Worm (Caenorhabditis elegans) whole organism, young adult: ENCODE data around the gene Y62F5A.9.

Experiments used
- F22D6.2 ChIP-seq: sonication (generic microtip); optimal IDR thresholded peaks from 2 replicates; lab custom pipeline; 2016; ENCODE audit warnings: mild to moderate bottlenecking, missing genetic modification characterization, missing compliant biosample characterization
- F23B12.7 ChIP-seq: sonication (generic microtip); optimal IDR thresholded peaks from 2 replicates; lab custom pipeline; 2017; ENCODE audit warnings: missing genetic modification characterization, mild to moderate bottlenecking, missing compliant biosample characterization, antibody characterized with exemption, moderate library complexity; ENCODE audit not compliant: insufficient read depth
- F37B4.10 ChIP-seq: fragments of 200-800 bp; sonication (Bioruptor generic); IDR thresholded peaks from 2 replicates; pipeline ENCODE4 v1.3.6; 2022; ENCODE audit warnings: missing genetic modification characterization, missing compliant biosample characterization
- F57A8.1 ChIP-seq: fragments of 200-800 bp; sonication (Bioruptor generic); optimal IDR thresholded peaks from 2 replicates; lab custom pipeline; 2018; ENCODE audit warnings: mild to moderate bottlenecking, missing genetic modification characterization, moderate library complexity, missing compliant biosample characterization
- F57C9.4 ChIP-seq: sonication (generic microtip); optimal IDR thresholded peaks from 2 replicates; lab custom pipeline; 2017; ENCODE audit warnings: mild to moderate bottlenecking, missing genetic modification characterization, missing compliant biosample characterization
- T07F8.4 ChIP-seq: sonication (generic microtip); optimal IDR thresholded peaks from 2 replicates; lab custom pipeline; 2016; ENCODE audit warnings: mild to moderate bottlenecking, missing genetic modification characterization, moderate library complexity, missing compliant biosample characterization
- T26A5.8 ChIP-seq: sonication (generic microtip); optimal IDR thresholded peaks from 2 replicates; lab custom pipeline; 2016; ENCODE audit warnings: missing genetic modification characterization, missing compliant biosample characterization
- Y53F4B.3 ChIP-seq: fragments of 200-800 bp; sonication (Bioruptor generic); IDR thresholded peaks from 2 replicates; pipeline ENCODE4 v1.3.6; 2022; ENCODE audit warnings: missing genetic modification reagents, missing genetic modification characterization, missing compliant biosample characterization
- Y79H2A.3 ChIP-seq: fragments of 200-800 bp; sonication (Bioruptor generic); conservative IDR thresholded peaks from 2 replicates; pipeline ENCODE4 v1.3.6; 2022; ENCODE audit warnings: missing genetic modification reagents, missing genetic modification characterization, missing compliant biosample characterization
- Y95B8A.8 ChIP-seq: fragments of 200-800 bp; sonication (Bioruptor generic); IDR thresholded peaks from 2 replicates; pipeline ENCODE4 v1.3.6; 2022; ENCODE audit warnings: missing genetic modification reagents, missing genetic modification characterization, missing compliant biosample characterization
- akir-1 ChIP-seq: fragments of 200-800 bp; sonication (Bioruptor generic); optimal IDR thresholded peaks from 2 replicates; lab custom pipeline; 2018; ENCODE audit warnings: mild to moderate bottlenecking, missing genetic modification characterization, moderate library complexity, missing compliant biosample characterization
- ama-1 ChIP-seq, 3 experiments: fragments of 150-350 bp in 1 of 3; sonication (generic microtip) in 2 of 3; optimal IDR thresholded peaks; 2 replicates each; lab custom pipeline; 2014 to 2018; ENCODE audit warnings: missing biosample characterization in 2 of 3, missing genetic modification characterization in 2 of 3, missing genetic modification reagents in 2 of 3
- atf-7 ChIP-seq: sonication (generic microtip); optimal IDR thresholded peaks from 2 replicates; lab custom pipeline; 2017; ENCODE audit warnings: mild to moderate bottlenecking, missing genetic modification characterization, missing compliant biosample characterization
- bed-1 ChIP-seq: fragments of 200-800 bp; sonication (Bioruptor generic); IDR thresholded peaks from 2 replicates; pipeline ENCODE4 v1.3.6; 2022; ENCODE audit warnings: missing genetic modification reagents, missing genetic modification characterization, missing compliant biosample characterization
- cebp-2 ChIP-seq: fragments of 200-800 bp; sonication (Bioruptor generic); IDR thresholded peaks from 2 replicates; pipeline ENCODE4 v1.3.6; 2022; ENCODE audit warnings: missing genetic modification characterization, missing compliant biosample characterization
- ceh-100 ChIP-seq: fragments of 200-800 bp; sonication (Bioruptor generic); IDR thresholded peaks from 2 replicates; pipeline ENCODE4 v1.3.6; 2022; ENCODE audit warnings: missing genetic modification reagents, missing genetic modification characterization, missing compliant biosample characterization
- ceh-40 ChIP-seq: fragments of 200-800 bp; sonication (Bioruptor generic); IDR thresholded peaks from 2 replicates; pipeline ENCODE4 v1.3.6; 2022; ENCODE audit warnings: missing genetic modification characterization, missing compliant biosample characterization
- chd-7 ChIP-seq: sonication (generic microtip); optimal IDR thresholded peaks from 2 replicates; lab custom pipeline; 2016; ENCODE audit warnings: mild to moderate bottlenecking, missing genetic modification characterization, moderate library complexity, missing compliant biosample characterization
- dpl-1 ChIP-seq: fragments of 150-350 bp; optimal IDR thresholded peaks from 2 replicates; lab custom pipeline; 2014; ENCODE audit warnings: missing biosample characterization, missing genetic modification reagents, missing genetic modification characterization
- fkh-3 ChIP-seq: sonication (generic microtip); optimal IDR thresholded peaks from 2 replicates; lab custom pipeline; 2016; ENCODE audit warnings: mild to moderate bottlenecking, missing genetic modification characterization, missing compliant biosample characterization
- hrde-1 ChIP-seq: sonication (generic microtip); optimal IDR thresholded peaks from 2 replicates; lab custom pipeline; 2016; ENCODE audit warnings: missing genetic modification characterization, mild to moderate bottlenecking, missing compliant biosample characterization, moderate library complexity, missing genotype, missing genetic modification reagents, borderline replicate concordance
- lin-26 ChIP-seq: fragments of 200-800 bp; sonication (Bioruptor generic); IDR thresholded peaks from 2 replicates; pipeline ENCODE4 v1.3.6; 2022; ENCODE audit warnings: missing genetic modification reagents, missing genetic modification characterization, missing compliant biosample characterization
- lin-40 ChIP-seq: sonication (generic microtip); optimal IDR thresholded peaks from 2 replicates; lab custom pipeline; 2016; ENCODE audit warnings: missing genetic modification characterization, mild to moderate bottlenecking, missing compliant biosample characterization, missing genotype, missing genetic modification reagents
- lin-54 ChIP-seq: fragments of 200-800 bp; sonication (Bioruptor generic); optimal IDR thresholded peaks from 2 replicates; lab custom pipeline; 2018; ENCODE audit warnings: mild to moderate bottlenecking, missing genetic modification characterization, missing compliant biosample characterization
- madf-10 ChIP-seq: sonication (generic microtip); optimal IDR thresholded peaks from 2 replicates; lab custom pipeline; 2016; ENCODE audit warnings: mild to moderate bottlenecking, missing genetic modification characterization, missing compliant biosample characterization
- mel-28 ChIP-seq: sonication (generic microtip); optimal IDR thresholded peaks from 2 replicates; lab custom pipeline; 2016; ENCODE audit warnings: borderline replicate concordance, mild to moderate bottlenecking, missing genetic modification characterization, missing compliant biosample characterization
- mxl-1 ChIP-seq: sonication (generic microtip); optimal IDR thresholded peaks from 2 replicates; lab custom pipeline; 2016; ENCODE audit warnings: missing genetic modification characterization, missing compliant biosample characterization
- nfyb-1 ChIP-seq: fragments of 200-800 bp; sonication (Bioruptor generic); IDR thresholded peaks from 2 replicates; pipeline ENCODE4 v1.3.6; 2022; ENCODE audit warnings: missing genetic modification reagents, missing genetic modification characterization, missing compliant biosample characterization
- nhr-80 ChIP-seq: sonication (generic microtip); optimal IDR thresholded peaks from 2 replicates; lab custom pipeline; 2016; ENCODE audit warnings: missing genetic modification characterization, missing compliant biosample characterization
- repo-1 ChIP-seq: sonication (generic microtip); optimal IDR thresholded peaks from 2 replicates; lab custom pipeline; 2017; ENCODE audit warnings: mild to moderate bottlenecking, missing genetic modification characterization, missing compliant biosample characterization
- rpc-1 ChIP-seq, 2 experiments: fragments of 150-350 bp in 1 of 2; sonication (generic microtip) in 1 of 2; optimal IDR thresholded peaks; 2 replicates each; lab custom pipeline; 2014 to 2018; ENCODE audit warnings: missing biosample characterization in 1 of 2, missing genetic modification characterization in 1 of 2, missing genetic modification reagents in 1 of 2, missing genotype in 1 of 2
- snpc-1.1 ChIP-seq: sonication (generic microtip); optimal IDR thresholded peaks from 2 replicates; lab custom pipeline; 2017; ENCODE audit warnings: missing genetic modification characterization, mild to moderate bottlenecking, missing compliant biosample characterization, antibody characterized with exemption, moderate library complexity, missing genotype, missing genetic modification reagents; ENCODE audit not compliant: insufficient read depth
- snpc-1.3 ChIP-seq: sonication (generic microtip); optimal IDR thresholded peaks from 2 replicates; lab custom pipeline; 2017; ENCODE audit warnings: missing genetic modification characterization, mild to moderate bottlenecking, missing compliant biosample characterization, antibody characterized with exemption, moderate library complexity, missing genotype, missing genetic modification reagents; ENCODE audit not compliant: insufficient read depth
- sptf-2 ChIP-seq: fragments of 200-800 bp; sonication (Bioruptor generic); optimal IDR thresholded peaks from 2 replicates; lab custom pipeline; 2018; ENCODE audit warnings: mild to moderate bottlenecking, missing genetic modification characterization, missing compliant biosample characterization
- tbx-9 ChIP-seq: sonication (generic microtip); optimal IDR thresholded peaks from 2 replicates; lab custom pipeline; 2016; ENCODE audit warnings: borderline replicate concordance, missing genetic modification characterization, inconsistent platforms, missing compliant biosample characterization
- zfh-2 ChIP-seq: fragments of 200-800 bp; sonication (Bioruptor generic); conservative IDR thresholded peaks from 2 replicates; pipeline ENCODE4 v1.3.6; 2022; ENCODE audit warnings: missing genetic modification reagents, missing genetic modification characterization, missing compliant biosample characterization
- ztf-22 ChIP-seq: fragments of 200-800 bp; sonication (Bioruptor generic); optimal IDR thresholded peaks from 2 replicates; lab custom pipeline; 2018; ENCODE audit warnings: mild to moderate bottlenecking, missing genetic modification characterization, moderate library complexity, missing compliant biosample characterization
- ztf-26 ChIP-seq: sonication (generic microtip); optimal IDR thresholded peaks from 2 replicates; lab custom pipeline; 2017; ENCODE audit warnings: missing genetic modification characterization, missing compliant biosample characterization

The Y62F5A.9 gene

ce11 chrII:11547254-11547687 lies 8.6 kb upstream of the Y62F5A.9 start, which contains the start of gene F54D5.7 (continued):
- TF ChIP-seq snpc-1.1 (tag; lab: Kevin White, UChicago): no peak
- peak; percentile 85 for TF ChIP-seq cebp-2 (GFP tag; lab: Robert Waterston, UW)
- peak; percentile 26 for TF ChIP-seq mel-28
- 0 out of 2 replicates have a peak, but pooled peaks have one; percentile 9 for TF ChIP-seq zfh-2
- peak; percentile 73 for TF ChIP-seq ztf-26
- TF ChIP-seq chd-7 (tag; lab: Kevin White, UChicago): peak; percentile 74
- peak; percentile 74 for TF ChIP-seq madf-10
- TF ChIP-seq rpc-1 (optimal IDR thresholded peaks at IDR 0.05; lab: Kevin White, UChicago): no peak
- TF ChIP-seq rpc-1 (tag; optimal IDR thresholded peaks at IDR 0.05; lab: Kevin White, UChicago): no peak
- peak; percentile 98 for TF ChIP-seq ama-1 (optimal IDR thresholded peaks at IDR 0.05; lab: Kevin White, UChicago)
- TF ChIP-seq ama-1 (GFP tag; optimal IDR thresholded peaks at IDR 0.05; lab: Kevin White, UChicago): no peak
- peak; percentile 35 for TF ChIP-seq F23B12.7
- peak; percentile 59 for TF ChIP-seq atf-7 (tag; lab: Kevin White, UChicago)
- TF ChIP-seq fkh-3: no peak
- TF ChIP-seq akir-1 (GFP tag; lab: Kevin White, UChicago): no peak
- TF ChIP-seq Y53F4B.3 (GFP tag; lab: Robert Waterston, UW): no peak
- TF ChIP-seq bed-1 (GFP tag; lab: Robert Waterston, UW): 0 out of 2 replicates have a peak, but pooled peaks have one; percentile 39
- TF ChIP-seq nfyb-1 (GFP tag; lab: Robert Waterston, UW): peak; percentile 84; the same call in 1 of the 2 replicates
- TF ChIP-seq sptf-2 (GFP tag; lab: Kevin White, UChicago): no peak
- 0 out of 2 replicates have a peak, but pooled peaks have one; percentile 21 for TF ChIP-seq ceh-40
- TF ChIP-seq Y79H2A.3 (GFP tag; lab: Robert Waterston, UW): no peak
- peak; percentile 11 for TF ChIP-seq F22D6.2
- TF ChIP-seq Y95B8A.8 (GFP tag; lab: Robert Waterston, UW): no peak
- no peak for TF ChIP-seq ztf-22 (GFP tag; lab: Kevin White, UChicago)
- no peak for TF ChIP-seq tbx-9 (tag; lab: Kevin White, UChicago)
- peak; percentile 81 for TF ChIP-seq repo-1 (tag; lab: Kevin White, UChicago)
- TF ChIP-seq ceh-100: peak; percentile 49
- no peak for TF ChIP-seq F57C9.4 (tag; lab: Kevin White, UChicago)
- TF ChIP-seq dpl-1 (GFP tag; lab: Kevin White, UChicago): no peak
- TF ChIP-seq T07F8.4 (tag; lab: Kevin White, UChicago): peak; percentile 22
- TF ChIP-seq hrde-1 (tag; lab: Kevin White, UChicago): no peak
- TF ChIP-seq nhr-80 (tag; lab: Kevin White, UChicago): peak; percentile 57
- TF ChIP-seq lin-26 (GFP tag; lab: Robert Waterston, UW): no peak
- TF ChIP-seq F37B4.10 (GFP tag; lab: Robert Waterston, UW): no peak
- peak; percentile 21 for TF ChIP-seq lin-40 (tag; lab: Kevin White, UChicago)

- TF ChIP-seq lin-26 (GFP tag; lab: Robert Waterston, UW) (0 out of 2 replicates have a peak, but pooled peaks have one; percentile 12), T26A5.8 (tag; lab: Kevin White, UChicago) (no peak), F57A8.1 (GFP tag; lab: Kevin White, UChicago) (no peak), mxl-1 (tag; lab: Kevin White, UChicago) (no peak), bed-1 (GFP tag; lab: Robert Waterston, UW) (no peak), nfyb-1 (GFP tag; lab: Robert Waterston, UW) (peak; percentile 38; the same call in 1 of the 2 replicates), snpc-1.3 (no peak), lin-54 (GFP tag; lab: Kevin White, UChicago) (peak; percentile 1), zfh-2 (peak; percentile 64)
- TF ChIP-seq, all 124 proteins: peak for 4
Observed at ce11 chrII:11545952-11546325, 7.3 kb upstream of the Y62F5A.9 start.
